Worm (Caenorhabditis elegans) whole organism, L2 larva: ENCODE results near the gene clc-19.

Experiments
- ZK546.5 ChIP-seq: sonication (generic microtip); optimal IDR thresholded peaks from 2 replicates; lab custom pipeline; 2017; ENCODE audit warnings: missing biosample characterization, missing genetic modification characterization
- dmd-4 ChIP-seq: sonication (generic microtip); optimal IDR thresholded peaks from 2 replicates; lab custom pipeline; 2017; ENCODE audit warnings: missing biosample characterization, missing genetic modification characterization
- lin-39 ChIP-seq: fragments of 150-350 bp; optimal IDR thresholded peaks from 2 replicates; lab custom pipeline; 2014; ENCODE audit warnings: missing biosample characterization, missing genetic modification reagents, missing genetic modification characterization
- nhr-23 ChIP-seq: fragments of 150-350 bp; optimal IDR thresholded peaks from 2 replicates; lab custom pipeline; 2014; ENCODE audit warnings: missing biosample characterization, missing genetic modification reagents, missing genetic modification characterization
- nhr-25 ChIP-seq: fragments of 150-350 bp; sonication (generic microtip); optimal IDR thresholded peaks from 3 replicates; lab custom pipeline; 2014; ENCODE audit warnings: missing biosample characterization, missing genetic modification characterization
- skn-1 ChIP-seq: sonication (generic microtip); optimal IDR thresholded peaks from 2 replicates; lab custom pipeline; 2017; ENCODE audit warnings: missing biosample characterization, missing genetic modification characterization
- snpc-4 ChIP-seq: fragments of 150-350 bp; optimal IDR thresholded peaks from 2 replicates; lab custom pipeline; 2014; ENCODE audit warnings: missing biosample characterization, missing genetic modification characterization
- unc-39 ChIP-seq: fragments of 150-350 bp; optimal IDR thresholded peaks from 2 replicates; lab custom pipeline; 2014; ENCODE audit warnings: missing biosample characterization, missing genetic modification characterization
- zag-1 ChIP-seq: fragments of 150-350 bp; optimal IDR thresholded peaks from 2 replicates; lab custom pipeline; 2014; ENCODE audit warnings: missing biosample characterization, missing genetic modification characterization

ce11 chrIII:901148-901547, 27.8 kb upstream of the clc-19 start, which contains the start of gene sucl-2:
- TF ChIP-seq dmd-4 (tag; lab: Kevin White, UChicago) (no peak), skn-1 (no peak), nhr-25 (tag; lab: Kevin White, UChicago) (no peak), unc-39 (tag; lab: Kevin White, UChicago) (no peak), snpc-4 (tag; lab: Kevin White, UChicago) (no peak), nhr-23 (no peak), ZK546.5 (no peak), lin-39 (tag; lab: Kevin White, UChicago) (no peak), zag-1 (tag; lab: Kevin White, UChicago) (no peak)
